In the genomic region with DNA sequence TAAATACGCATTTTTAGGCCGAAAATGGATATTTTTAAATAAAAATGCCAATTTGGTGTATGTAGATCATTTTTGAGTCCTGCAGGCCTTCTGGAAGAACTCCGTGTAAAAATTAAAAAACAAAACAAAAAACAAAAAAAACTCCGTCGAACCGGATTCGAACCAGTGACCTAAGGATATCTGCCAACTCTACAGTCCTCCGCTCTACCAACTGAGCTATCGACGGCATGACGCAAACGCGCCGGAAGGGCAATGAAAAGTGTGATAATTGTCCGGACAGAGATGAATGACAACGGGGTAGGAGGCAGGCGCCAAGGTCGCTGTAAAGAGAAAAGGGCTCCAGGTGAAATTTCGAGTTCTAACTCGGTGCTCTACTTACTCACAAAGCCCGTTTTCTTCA, we compare ENCODE assay signal across 6 worm cellular contexts.
TF ChIP-seq lines count a peak whose summit lies in the region.

No protein-coding gene starts in this region.

TF ChIP-seq in whole organism, L1 larva, 84 proteins besides CTCF, POLR2A, EP300 and RAD21:
- TF ChIP-seq efl-1 (optimal IDR thresholded peaks at IDR 0.05; lab: Kevin White, UChicago) (no peak), efl-1 (GFP tag; optimal IDR thresholded peaks at IDR 0.05 in 1 of 2; lab: Kevin White, UChicago) (peak in 1 of 2 experiments; percentile 71), fos-1 (tag; optimal IDR thresholded peaks at IDR 0.05; lab: Kevin White, UChicago) (no peak), rnt-1 (tag; optimal IDR thresholded peaks at IDR 0.05; lab: Kevin White, UChicago) (peak; percentile 8), snpc-4 (tag; optimal IDR thresholded peaks at IDR 0.05; lab: Kevin White, UChicago) (peak; percentile 12), isw-1 (GFP tag; IDR thresholded peaks at IDR 0.05; lab: Robert Waterston, UW) (no peak), nhr-11 (tag; optimal IDR thresholded peaks at IDR 0.05; lab: Kevin White, UChicago) (no peak), fkh-8 (tag; optimal IDR thresholded peaks at IDR 0.05; lab: Kevin White, UChicago) (no peak), Y116A8C.19 (tag; optimal IDR thresholded peaks at IDR 0.05; lab: Kevin White, UChicago; ENCODE audit: borderline replicate concordance) (no peak), nhr-90 (tag; optimal IDR thresholded peaks at IDR 0.05; lab: Kevin White, UChicago; ENCODE audit: poor library complexity) (no peak)

TF ChIP-seq in whole organism, L4 larva, 104 proteins besides CTCF, POLR2A, EP300 and RAD21 (continues in another document):
- TF ChIP-seq ama-1 (optimal IDR thresholded peaks at IDR 0.05; lab: Kevin White, UChicago): no peak
- TF ChIP-seq nhr-111 (GFP tag; optimal IDR thresholded peaks at IDR 0.05; lab: Kevin White, UChicago): no peak
- TF ChIP-seq mdt-29 (GFP tag; IDR thresholded peaks at IDR 0.05; lab: Robert Waterston, UW): no peak
- no peak for TF ChIP-seq hlh-30 (tag; optimal IDR thresholded peaks at IDR 0.05; lab: Kevin White, UChicago; ENCODE audit: insufficient read depth)
- TF ChIP-seq lim-7 (GFP tag; IDR thresholded peaks at IDR 0.05; lab: Robert Waterston, UW): peak; percentile 73
- TF ChIP-seq rbr-2 (tag; optimal IDR thresholded peaks at IDR 0.05; lab: Kevin White, UChicago): no peak
- TF ChIP-seq T26A8.4 (GFP tag; IDR thresholded peaks at IDR 0.05; lab: Robert Waterston, UW): no peak
- TF ChIP-seq unc-62 (GFP tag; optimal IDR thresholded peaks at IDR 0.05 in 1 of 2; lab: Kevin White, UChicago): no peak
- no peak for TF ChIP-seq unc-62 (tag; optimal IDR thresholded peaks at IDR 0.05; lab: Kevin White, UChicago)
- no peak for TF ChIP-seq zip-2 (tag; optimal IDR thresholded peaks at IDR 0.05; lab: Kevin White, UChicago)
- TF ChIP-seq madf-5 (GFP tag; IDR thresholded peaks at IDR 0.05; lab: Robert Waterston, UW): 0 out of 4 replicates have a peak, but pooled peaks of 1 of the 2 experiments have one; percentile 35
- no peak for TF ChIP-seq lsy-2 (tag; optimal IDR thresholded peaks at IDR 0.05; lab: Kevin White, UChicago)
- TF ChIP-seq Y105C5A.15 (GFP tag; IDR thresholded peaks at IDR 0.05; lab: Robert Waterston, UW): no peak
- no peak for TF ChIP-seq egl-27 (tag; optimal IDR thresholded peaks at IDR 0.05; lab: Kevin White, UChicago)
- no peak for TF ChIP-seq hlh-11 (tag; optimal IDR thresholded peaks at IDR 0.05; lab: Kevin White, UChicago)
- TF ChIP-seq nhr-6 (tag; optimal IDR thresholded peaks at IDR 0.05; lab: Kevin White, UChicago): no peak

TF ChIP-seq in whole organism, early embryonic, 17 proteins besides CTCF, POLR2A, EP300 and RAD21:
- TF ChIP-seq tbx-11 (GFP tag; IDR thresholded peaks at IDR 0.05; lab: Robert Waterston, UW) (0 out of 2 replicates have a peak, but pooled peaks have one; percentile 31), B0310.2 (tag; optimal IDR thresholded peaks at IDR 0.05; lab: Kevin White, UChicago) (no peak), pes-1 (GFP tag; IDR thresholded peaks at IDR 0.05; lab: Robert Waterston, UW) (peak; percentile 58; the same call in 1 of the 2 replicates)

TF ChIP-seq in whole organism, midembryonic, 9 proteins besides CTCF, POLR2A, EP300 and RAD21:
- no peak for TF ChIP-seq cog-1 (tag; optimal IDR thresholded peaks at IDR 0.05; lab: Kevin White, UChicago)
- TF ChIP-seq ztf-29 (GFP tag; IDR thresholded peaks at IDR 0.05; lab: Robert Waterston, UW): no peak
- no peak for TF ChIP-seq T22C8.4 (GFP tag; IDR thresholded peaks at IDR 0.05; lab: Robert Waterston, UW)
- peak; percentile 57 for TF ChIP-seq klf-2 (GFP tag; conservative IDR thresholded peaks at IDR 0.05; lab: Robert Waterston, UW)
- TF ChIP-seq flt-1 (GFP tag; IDR thresholded peaks at IDR 0.05; lab: Robert Waterston, UW): peak; percentile 59; the same call in 1 of the 2 replicates
- TF ChIP-seq ref-1 (GFP tag; conservative IDR thresholded peaks at IDR 0.05; lab: Robert Waterston, UW): no peak
- peak; percentile 53; the same call in 1 of the 2 replicates for TF ChIP-seq ztf-23 (GFP tag; IDR thresholded peaks at IDR 0.05; lab: Robert Waterston, UW)
- TF ChIP-seq tab-1 (GFP tag; IDR thresholded peaks at IDR 0.05; lab: Robert Waterston, UW): 0 out of 2 replicates have a peak, but pooled peaks have one; percentile 65
- TF ChIP-seq med-1 (GFP tag; optimal IDR thresholded peaks at IDR 0.05; lab: Kevin White, UChicago; ENCODE audit: insufficient read depth): no peak

TF ChIP-seq in whole organism, mixed stage, embryonic, 35 proteins besides CTCF, POLR2A, EP300 and RAD21:
- TF ChIP-seq drap-1 (GFP tag; optimal IDR thresholded peaks at IDR 0.05; lab: Kevin White, UChicago) (peak; percentile 10), nhr-237 (tag; optimal IDR thresholded peaks at IDR 0.05; lab: Kevin White, UChicago) (no peak)

TF ChIP-seq in whole organism, young adult, 124 proteins besides CTCF, POLR2A, EP300 and RAD21:
- TF ChIP-seq lin-26 (GFP tag; IDR thresholded peaks at IDR 0.05; lab: Robert Waterston, UW) (peak; percentile 69), hmg-20 (GFP tag; IDR thresholded peaks at IDR 0.05; lab: Robert Waterston, UW) (0 out of 2 replicates have a peak, but pooled peaks have one; percentile 20), B0261.1 (tag; optimal IDR thresholded peaks at IDR 0.05; lab: Kevin White, UChicago) (peak; percentile 80), let-526 (GFP tag; IDR thresholded peaks at IDR 0.05; lab: Robert Waterston, UW) (no peak), him-1 (tag; optimal IDR thresholded peaks at IDR 0.05; lab: Kevin White, UChicago) (peak; percentile 36), die-1 (tag; optimal IDR thresholded peaks at IDR 0.05; lab: Kevin White, UChicago) (peak; percentile 68), ceh-91 (GFP tag; IDR thresholded peaks at IDR 0.05; lab: Robert Waterston, UW) (no peak), nhr-90 (tag; optimal IDR thresholded peaks at IDR 0.05; lab: Kevin White, UChicago) (peak; percentile 20), aptf-2 (GFP tag; conservative IDR thresholded peaks at IDR 0.05; lab: Robert Waterston, UW) (0 out of 2 replicates have a peak, but pooled peaks have one; percentile 22), rpc-1 (optimal IDR thresholded peaks at IDR 0.05; lab: Kevin White, UChicago) (peak; percentile 63), rpc-1 (tag; optimal IDR thresholded peaks at IDR 0.05; lab: Kevin White, UChicago) (peak; percentile 82), nhr-120 (GFP tag; IDR thresholded peaks at IDR 0.05; lab: Robert Waterston, UW) (0 out of 2 replicates have a peak, but pooled peaks have one; percentile 67), F49E8.2 (tag; optimal IDR thresholded peaks at IDR 0.05; lab: Kevin White, UChicago; ENCODE audit: insufficient read depth) (no peak), nhr-80 (tag; optimal IDR thresholded peaks at IDR 0.05; lab: Kevin White, UChicago) (no peak), mcd-1 (GFP tag; IDR thresholded peaks at IDR 0.05; lab: Robert Waterston, UW) (no peak), ets-4 (GFP tag; optimal IDR thresholded peaks at IDR 0.05; lab: Kevin White, UChicago) (no peak), bed-1 (GFP tag; IDR thresholded peaks at IDR 0.05; lab: Robert Waterston, UW) (no peak), snpc-4 (GFP tag; optimal IDR thresholded peaks at IDR 0.05; lab: Kevin White, UChicago) (no peak), snpc-4 (tag; optimal IDR thresholded peaks at IDR 0.05; lab: Kevin White, UChicago) (peak in 2 of 4 experiments; percentile 45 to 75), ztf-25 (GFP tag; IDR thresholded peaks at IDR 0.05; lab: Robert Waterston, UW) (0 out of 2 replicates have a peak, but pooled peaks have one; percentile 57), lin-54 (GFP tag; optimal IDR thresholded peaks at IDR 0.05; lab: Kevin White, UChicago) (no peak), T07F8.4 (tag; optimal IDR thresholded peaks at IDR 0.05; lab: Kevin White, UChicago) (no peak), nfya-1 (tag; optimal IDR thresholded peaks at IDR 0.05; lab: Kevin White, UChicago; ENCODE audit: borderline replicate concordance, insufficient read depth) (no peak), attf-6 (GFP tag; IDR thresholded peaks at IDR 0.05; lab: Robert Waterston, UW) (peak; percentile 78), Y53F4B.3 (GFP tag; IDR thresholded peaks at IDR 0.05; lab: Robert Waterston, UW) (no peak), tbp1 (GFP tag; optimal IDR thresholded peaks at IDR 0.05; lab: Kevin White, UChicago) (peak; percentile 90), sea-2 (GFP tag; IDR thresholded peaks at IDR 0.05; lab: Robert Waterston, UW) (no peak), hmg-1.2 (GFP tag; IDR thresholded peaks at IDR 0.05; lab: Robert Waterston, UW) (peak; percentile 55), D2030.7 (GFP tag; IDR thresholded peaks at IDR 0.05; lab: Robert Waterston, UW) (0 out of 2 replicates have a peak, but pooled peaks have one; percentile 18), rec-8 (tag; optimal IDR thresholded peaks at IDR 0.05; lab: Kevin White, UChicago) (peak; percentile 22 to 35), dox-1 (GFP tag; IDR thresholded peaks at IDR 0.05; lab: Robert Waterston, UW) (peak; percentile 43; the same call in 1 of the 2 replicates), ztf-22 (GFP tag; optimal IDR thresholded peaks at IDR 0.05; lab: Kevin White, UChicago) (no peak), chd-7 (tag; optimal IDR thresholded peaks at IDR 0.05; lab: Kevin White, UChicago) (no peak), pbrm-1 (GFP tag; IDR thresholded peaks at IDR 0.05; lab: Robert Waterston, UW) (peak; percentile 56; the same call in 1 of the 2 replicates)
